Fruit fly (Drosophila melanogaster) whole organism, wandering third instar larva: Measurements from ENCODE around the gene kon.

Source experiments
- Abd-B ChIP-seq: fragments of >200 bp; optimal IDR thresholded peaks from 2 replicates; lab custom pipeline; 2017; ENCODE audit warnings: missing biosample characterization, missing genetic modification characterization
- CG9705 ChIP-seq: fragments of 200-800 bp; sonication (Bioruptor generic); optimal IDR thresholded peaks from 2 replicates; lab custom pipeline; 2018; ENCODE audit warnings: missing biosample characterization, mild to moderate bottlenecking, missing genetic modification characterization
- br ChIP-seq: fragments of 200-800 bp; sonication (Bioruptor generic); optimal IDR thresholded peaks from 2 replicates; lab custom pipeline; 2016; ENCODE audit warnings: missing biosample characterization, missing genetic modification characterization
- brk ChIP-seq: fragments of 200-800 bp; sonication (Bioruptor generic); optimal IDR thresholded peaks from 2 replicates; lab custom pipeline; 2016; ENCODE audit warnings: missing biosample characterization, mild to moderate bottlenecking, missing genetic modification characterization
- jim ChIP-seq: fragments of 175-275, 200-325 bp; sonication (Bioruptor generic); optimal IDR thresholded peaks from 2 replicates; lab custom pipeline; 2016; ENCODE audit warnings: missing biosample characterization, mild to moderate bottlenecking, missing genetic modification characterization
- pan ChIP-seq: fragments of >200 bp; optimal IDR thresholded peaks from 2 replicates; lab custom pipeline; 2017
- sage ChIP-seq: fragments of 200-800 bp; sonication (Bioruptor generic); optimal IDR thresholded peaks from 2 replicates; lab custom pipeline; 2016; ENCODE audit warnings: missing biosample characterization, mild to moderate bottlenecking, missing genetic modification characterization
- sv ChIP-seq: fragments of 200-800 bp; sonication (Bioruptor generic); optimal IDR thresholded peaks from 3 replicates; lab custom pipeline; 2016; ENCODE audit warnings: missing biosample characterization, missing genetic modification characterization
- tai ChIP-seq: sonication (Bioruptor generic); optimal IDR thresholded peaks from 2 replicates; lab custom pipeline; 2016; ENCODE audit warnings: missing biosample characterization, missing genetic modification characterization
- woc ChIP-seq: sonication (Bioruptor generic); optimal IDR thresholded peaks from 2 replicates; lab custom pipeline; 2016; ENCODE audit warnings: missing biosample characterization, mild to moderate bottlenecking, missing genetic modification characterization

dm6 chr2L:18442903-18443608 is 60.7 kb downstream of the kon start, which contains the start of gene RpS26:
- TF ChIP-seq woc (peak; percentile 81), sv (GFP tag; lab: Kevin White, UChicago) (no peak), CG9705 (GFP tag; lab: Kevin White, UChicago) (peak; percentile 57), tai (GFP tag; lab: Kevin White, UChicago) (no peak), br (no peak), jim (GFP tag; lab: Kevin White, UChicago) (no peak), brk (GFP tag; lab: Kevin White, UChicago) (no peak), sage (no peak), Abd-B (GFP tag; lab: Kevin White, UChicago) (no peak), pan (lab: Kevin White, UChicago) (no peak)
